Fruit fly (Drosophila melanogaster): ENCODE measurements around the gene CG7523.

Gene CG7523

DNA sequence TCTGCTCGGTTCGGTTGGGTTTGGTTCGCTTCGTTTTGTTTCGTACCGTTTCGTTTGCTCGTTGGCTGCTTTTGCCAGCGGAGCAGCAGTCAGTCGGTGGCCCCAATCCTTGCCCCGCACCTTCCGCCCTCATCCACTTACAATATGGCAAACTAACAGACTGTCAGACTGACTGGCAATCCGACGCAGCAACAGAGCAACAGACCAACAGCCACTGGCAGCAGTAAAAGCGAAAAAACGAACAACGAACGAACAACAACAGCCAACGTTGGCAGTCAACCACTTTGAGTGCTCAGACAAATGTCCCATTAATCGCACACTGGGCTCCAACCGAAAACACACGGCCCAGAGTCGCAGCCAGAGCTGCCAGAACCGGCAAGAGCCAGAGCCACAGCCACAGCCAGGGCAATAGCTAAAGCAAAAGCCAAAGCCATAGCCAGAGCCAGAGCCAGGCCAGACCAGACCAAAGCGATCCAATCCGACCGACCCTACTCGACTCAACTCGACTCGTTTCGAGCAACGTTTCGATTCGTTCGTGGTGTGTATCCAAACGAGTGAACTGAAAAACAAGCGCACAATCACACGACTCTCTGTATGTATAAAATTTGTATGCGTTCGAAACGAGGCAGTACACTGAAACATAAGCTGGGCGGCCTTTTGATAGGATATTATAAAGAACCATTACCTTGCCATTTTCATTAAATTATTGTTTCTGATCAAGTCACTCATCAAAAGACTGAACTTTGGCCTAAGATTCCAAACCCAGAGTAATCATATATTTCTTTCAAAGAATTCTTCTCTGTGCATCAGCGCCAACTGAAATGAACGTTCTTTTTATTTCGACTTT lies 33.2 kb upstream of the CG7523 start (continued):
- TF ChIP-seq crp (GFP tag; optimal IDR thresholded peaks at IDR 0.05) (peak in 1 of 2 experiments; percentile 73), sima (GFP tag; optimal IDR thresholded peaks at IDR 0.05) (peak; percentile 98), pzg (GFP tag; optimal IDR thresholded peaks at IDR 0.05) (peak; percentile 25), CG2875 (GFP tag; optimal IDR thresholded peaks at IDR 0.05) (peak; percentile 99), Mrtf (GFP tag; IDR thresholded peaks at IDR 0.05) (peak; percentile 99), CG12299 (tag; optimal IDR thresholded peaks at IDR 0.05) (peak; percentile 96), CG2712 (tag; optimal IDR thresholded peaks at IDR 0.05) (peak; percentile 99), crol (GFP tag; IDR thresholded peaks at IDR 0.05) (peak; percentile 92), CG17912 (GFP tag; optimal IDR thresholded peaks at IDR 0.05) (peak; percentile 33), dm (GFP tag; optimal IDR thresholded peaks at IDR 0.05) (peak; percentile 98), CG8281 (tag; optimal IDR thresholded peaks at IDR 0.05) (peak; percentile 91), phol (tag; optimal IDR thresholded peaks at IDR 0.05) (peak; percentile 98), CrebB (tag; optimal IDR thresholded peaks at IDR 0.05) (peak; percentile 97), CG15601 (tag; optimal IDR thresholded peaks at IDR 0.05) (peak; percentile 96), Ets65A (GFP tag) (peak; percentile 100), H2.0 (GFP tag; IDR thresholded peaks at IDR 0.05) (peak; percentile 99), zfh1 (GFP tag; IDR thresholded peaks at IDR 0.05) (peak; percentile 99), CG3995 (GFP tag; optimal IDR thresholded peaks at IDR 0.05) (peak; percentile 82), CG3065 (GFP tag; optimal IDR thresholded peaks at IDR 0.05) (peak; percentile 98), cad (GFP tag; optimal IDR thresholded peaks at IDR 0.05) (no peak), wdn (GFP tag; IDR thresholded peaks at IDR 0.05) (peak; percentile 98), CG15073 (GFP tag; optimal IDR thresholded peaks at IDR 0.05) (peak; percentile 91), CG4404 (GFP tag; IDR thresholded peaks at IDR 0.05) (peak; percentile 95), her (GFP tag; optimal IDR thresholded peaks at IDR 0.05) (peak; percentile 98), gcm2 (GFP tag; optimal IDR thresholded peaks at IDR 0.05) (peak; percentile 99), Kr (GFP tag; optimal IDR thresholded peaks at IDR 0.05) (peak; percentile 19), Awh (GFP tag; IDR thresholded peaks at IDR 0.05) (peak; percentile 99), kah (GFP tag; optimal IDR thresholded peaks at IDR 0.05) (peak; percentile 90), CG11695 (GFP tag; IDR thresholded peaks at IDR 0.05) (peak; percentile 99), grn (GFP tag; optimal IDR thresholded peaks at IDR 0.05) (peak; percentile 95), CG10431 (GFP tag; optimal IDR thresholded peaks at IDR 0.05) (peak; percentile 89), CG11723 (GFP tag; optimal IDR thresholded peaks at IDR 0.05) (peak; percentile 99), CG34224 (GFP tag; IDR thresholded peaks at IDR 0.05; ENCODE audit: partially characterized antibody) (no peak), D19A (tag; optimal IDR thresholded peaks at IDR 0.05) (peak; percentile 96), pfk (GFP tag; optimal IDR thresholded peaks at IDR 0.05) (peak; percentile 89), run (tag; optimal IDR thresholded peaks at IDR 0.05) (peak; percentile 98), psq (GFP tag; optimal IDR thresholded peaks at IDR 0.05) (peak; percentile 96), chinmo (GFP tag; IDR thresholded peaks at IDR 0.05; ENCODE audit: partially characterized antibody) (peak; percentile 90), Atf6 (GFP tag; IDR thresholded peaks at IDR 0.05) (peak; percentile 99), pros (GFP tag; optimal IDR thresholded peaks at IDR 0.05) (peak; percentile 23), CG10565 (GFP tag; optimal IDR thresholded peaks at IDR 0.05) (peak; percentile 98), CG10209 (GFP tag; optimal IDR thresholded peaks at IDR 0.05) (peak; percentile 99), Gsc (GFP tag; IDR thresholded peaks at IDR 0.05) (peak; percentile 97), CG10462 (GFP tag; optimal IDR thresholded peaks at IDR 0.05) (peak; percentile 99), nmo (GFP tag; optimal IDR thresholded peaks at IDR 0.05) (peak; percentile 99), Nf-YB (GFP tag; optimal IDR thresholded peaks at IDR 0.05) (peak; percentile 88), nerfin-1 (tag; optimal IDR thresholded peaks at IDR 0.05) (peak; percentile 94), eve (GFP tag; optimal IDR thresholded peaks at IDR 0.05) (no peak), CG18599 (GFP tag; optimal IDR thresholded peaks at IDR 0.05) (peak; percentile 99)
